Fruit fly (Drosophila melanogaster): ENCODE results near the gene CG10853.

Gene CG10853

DNA sequence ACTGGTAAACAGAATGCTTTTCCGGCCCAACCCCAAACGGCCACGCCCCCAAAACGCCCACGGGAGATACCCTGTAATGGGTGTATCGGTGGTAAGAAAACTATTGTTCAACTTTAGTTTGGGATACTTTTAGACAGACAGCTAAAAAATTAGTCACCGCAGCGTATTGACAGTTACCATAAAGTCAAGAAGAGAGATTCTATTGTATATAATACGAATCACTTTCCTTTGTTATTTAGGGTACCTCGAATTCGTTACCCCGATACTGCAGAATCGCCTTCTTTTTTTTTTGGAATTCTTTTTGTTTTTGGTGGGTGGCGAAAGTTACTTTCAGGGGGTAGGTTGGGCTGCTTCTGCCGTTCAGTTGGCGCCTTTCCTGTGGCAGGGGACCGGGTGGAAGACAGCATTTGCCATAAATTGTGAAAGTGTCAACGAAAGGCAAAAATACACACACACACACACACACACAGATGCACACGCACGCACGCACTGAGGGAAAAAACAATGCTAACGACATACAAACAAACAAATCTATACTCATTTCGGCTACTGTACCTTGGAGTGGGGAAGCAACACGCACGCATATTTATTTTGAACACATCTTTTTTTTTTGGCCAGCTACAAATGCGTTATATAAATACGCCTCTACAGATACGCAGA, 22.8 kb downstream of the CG10853 start (continued):
- TF ChIP-seq tll (GFP tag; optimal IDR thresholded peaks at IDR 0.05): no peak
- no peak for TF ChIP-seq pzg (GFP tag; optimal IDR thresholded peaks at IDR 0.05)
- no peak for TF ChIP-seq nerfin-1 (tag; optimal IDR thresholded peaks at IDR 0.05)
- TF ChIP-seq peb (GFP tag; IDR thresholded peaks at IDR 0.05): peak; percentile 24; the same call in 1 of the 2 replicates
- peak; percentile 17 for TF ChIP-seq CG10267 (tag; optimal IDR thresholded peaks at IDR 0.05)
- peak; percentile 63 for TF ChIP-seq Hmr (GFP tag; optimal IDR thresholded peaks at IDR 0.05)
- TF ChIP-seq twi (tag; optimal IDR thresholded peaks at IDR 0.05): no peak
- peak; percentile 11 for TF ChIP-seq CG16815 (GFP tag; optimal IDR thresholded peaks at IDR 0.05)
- no peak for TF ChIP-seq trem (tag; optimal IDR thresholded peaks at IDR 0.05)
- no peak for TF ChIP-seq ash1 (GFP tag; optimal IDR thresholded peaks at IDR 0.05)
- peak; percentile 57 for TF ChIP-seq CG9727 (GFP tag; optimal IDR thresholded peaks at IDR 0.05)
- TF ChIP-seq CkIIα-i1 (GFP tag; IDR thresholded peaks at IDR 0.05): no peak
- TF ChIP-seq prd (optimal IDR thresholded peaks at IDR 0.05): no peak
- TF ChIP-seq prd (GFP tag; IDR thresholded peaks at IDR 0.05): peak; percentile 40; the same call in 1 of the 3 replicates
- TF ChIP-seq grn (GFP tag; optimal IDR thresholded peaks at IDR 0.05): no peak
- TF ChIP-seq Fer1 (GFP tag; optimal IDR thresholded peaks at IDR 0.05): peak; percentile 53
- TF ChIP-seq Rx (GFP tag; IDR thresholded peaks at IDR 0.05): no peak
- TF ChIP-seq ewg (GFP tag; optimal IDR thresholded peaks at IDR 0.05): peak; percentile 10
- peak; percentile 39 for TF ChIP-seq bcd (GFP tag; optimal IDR thresholded peaks at IDR 0.05)
- TF ChIP-seq CG34422 (GFP tag; IDR thresholded peaks at IDR 0.05): no peak
- no peak for TF ChIP-seq MTF-1 (GFP tag; optimal IDR thresholded peaks at IDR 0.05; ENCODE audit: borderline replicate concordance)
- no peak for TF ChIP-seq knrl (GFP tag; IDR thresholded peaks at IDR 0.05; ENCODE audit: partially characterized antibody)
- peak; percentile 44; the same call in 1 of the 2 replicates for TF ChIP-seq Atf6 (GFP tag; IDR thresholded peaks at IDR 0.05)
- TF ChIP-seq CG15011 (GFP tag; optimal IDR thresholded peaks at IDR 0.05): no peak
- 0 out of 2 replicates have a peak, but pooled peaks have one; percentile 46 for TF ChIP-seq vvl (GFP tag; IDR thresholded peaks at IDR 0.05)
- no peak for TF ChIP-seq CG34376 (GFP tag; optimal IDR thresholded peaks at IDR 0.05)
- TF ChIP-seq CG11456 (GFP tag; IDR thresholded peaks at IDR 0.05): 0 out of 3 replicates have a peak, but pooled peaks have one; percentile 9
- no peak for TF ChIP-seq B-H2 (GFP tag; optimal IDR thresholded peaks at IDR 0.05)
- no peak for TF ChIP-seq maf-S (GFP tag; optimal IDR thresholded peaks at IDR 0.05)
- TF ChIP-seq GATAe (GFP tag; conservative IDR thresholded peaks at IDR 0.05): no peak
- peak; percentile 37; the same call in 1 of the 2 replicates for TF ChIP-seq CG6689 (GFP tag; IDR thresholded peaks at IDR 0.05)
- no peak for TF ChIP-seq mld (GFP tag; IDR thresholded peaks at IDR 0.05; ENCODE audit: partially characterized antibody)
- no peak for TF ChIP-seq Dip2 (GFP tag; IDR thresholded peaks at IDR 0.05)
- no peak for TF ChIP-seq mirr (GFP tag; optimal IDR thresholded peaks at IDR 0.05)
- TF ChIP-seq Neu2 (GFP tag; optimal IDR thresholded peaks at IDR 0.05; ENCODE audit: borderline replicate concordance): no peak
- peak; percentile 22 for TF ChIP-seq CG7786 (GFP tag; optimal IDR thresholded peaks at IDR 0.05)
- peak; percentile 24 for TF ChIP-seq ATbp (GFP tag; optimal IDR thresholded peaks at IDR 0.05)
- no peak for TF ChIP-seq dmrt11E (tag; optimal IDR thresholded peaks at IDR 0.05)
- TF ChIP-seq aop (GFP tag; IDR thresholded peaks at IDR 0.05): no peak
- peak; percentile 73; the same call in 2 of the 3 replicates for TF ChIP-seq ci (GFP tag; IDR thresholded peaks at IDR 0.05)
- TF ChIP-seq CG18599 (GFP tag; optimal IDR thresholded peaks at IDR 0.05): peak; percentile 77
- TF ChIP-seq CG17612 (GFP tag; IDR thresholded peaks at IDR 0.05): no peak
- no peak for TF ChIP-seq Mes4 (GFP tag; optimal IDR thresholded peaks at IDR 0.05)
- no peak for TF ChIP-seq Abd-B (GFP tag; optimal IDR thresholded peaks at IDR 0.05)
- TF ChIP-seq crol (GFP tag; IDR thresholded peaks at IDR 0.05): no peak
- TF ChIP-seq ro (GFP tag; IDR thresholded peaks at IDR 0.05): no peak
- TF ChIP-seq CG6254 (GFP tag; optimal IDR thresholded peaks at IDR 0.05): no peak
- TF ChIP-seq CG12219 (GFP tag; optimal IDR thresholded peaks at IDR 0.05): peak; percentile 9
- TF ChIP-seq CG4404 (GFP tag; IDR thresholded peaks at IDR 0.05): no peak
